Worm (Caenorhabditis elegans): ENCODE results near the gene C54H2.4.

C54H2.4 gene

DNA sequence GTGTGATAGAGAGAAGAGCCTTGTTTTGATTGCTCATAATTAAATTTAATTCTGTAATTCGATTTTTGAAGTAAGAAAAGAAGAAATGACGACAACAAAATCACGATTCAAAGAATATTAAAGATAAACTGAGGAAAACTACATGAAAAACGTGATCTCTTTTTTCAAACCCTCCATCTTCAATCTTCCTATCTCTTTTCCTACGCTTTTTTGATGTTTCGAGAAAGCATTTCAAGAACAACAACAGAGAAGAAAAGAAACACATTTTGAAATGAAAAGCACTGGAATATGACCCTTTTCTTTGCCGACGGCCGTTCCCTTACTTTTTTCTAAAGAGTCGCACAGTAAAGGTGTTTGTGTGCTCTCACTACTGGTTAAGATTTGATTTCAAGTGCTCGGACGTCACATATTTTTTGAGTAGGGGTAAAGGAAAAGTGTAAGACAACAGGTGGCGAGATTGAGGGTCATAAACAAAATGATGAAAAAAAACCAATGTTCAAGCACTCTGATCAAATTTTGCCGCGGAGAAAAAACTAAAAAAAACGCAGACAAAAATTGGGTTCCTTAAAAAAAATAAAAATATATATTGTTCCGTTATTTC lies 35.4 kb upstream of the C54H2.4 start, which contains the start of gene F13D11.3:
Gene F13D11.3 (minus strand): TSS at position 51 of the 601 bp plus-strand sequence.
- no peak for TF ChIP-seq mab-5 (tag; optimal IDR thresholded peaks at IDR 0.05)
- peak; percentile 77 for TF ChIP-seq hlh-1 (tag; optimal IDR thresholded peaks at IDR 0.05)

DNA sequence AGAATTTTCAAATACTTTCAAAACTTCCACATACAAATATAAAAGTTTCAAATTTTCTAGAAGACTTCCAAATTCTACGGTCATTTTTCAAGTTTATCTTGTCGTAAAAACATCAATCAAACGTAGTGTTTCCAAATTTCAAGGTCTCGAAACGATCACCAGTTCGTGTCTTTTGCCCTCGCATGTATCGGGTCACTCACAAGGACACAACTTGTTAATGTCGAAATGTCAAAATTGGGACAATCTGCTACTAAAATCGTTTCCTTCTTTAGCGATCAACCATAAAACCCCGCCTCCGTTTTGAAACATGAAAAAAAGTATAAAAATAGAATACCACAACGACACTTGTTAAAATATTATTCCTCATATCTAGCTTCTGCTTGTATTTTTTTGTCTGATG lies 32.9 kb upstream of the C54H2.4 start:
- TF ChIP-seq elt-3 (tag; optimal IDR thresholded peaks at IDR 0.05) (no peak), lin-32 (GFP tag; optimal IDR thresholded peaks at IDR 0.05) (no peak), blmp-1 (tag; optimal IDR thresholded peaks at IDR 0.05) (no peak), zip-8 (tag; optimal IDR thresholded peaks at IDR 0.05) (no peak), unc-39 (tag; optimal IDR thresholded peaks at IDR 0.05) (no peak), snpc-4 (tag; optimal IDR thresholded peaks at IDR 0.05) (no peak), sem-2 (GFP tag; optimal IDR thresholded peaks at IDR 0.05) (no peak), lin-13 (tag; optimal IDR thresholded peaks at IDR 0.05) (no peak), mls-2 (tag; optimal IDR thresholded peaks at IDR 0.05) (no peak), drap-1 (GFP tag; optimal IDR thresholded peaks at IDR 0.05) (no peak), tbx-8 (GFP tag; optimal IDR thresholded peaks at IDR 0.05) (no peak)

DNA sequence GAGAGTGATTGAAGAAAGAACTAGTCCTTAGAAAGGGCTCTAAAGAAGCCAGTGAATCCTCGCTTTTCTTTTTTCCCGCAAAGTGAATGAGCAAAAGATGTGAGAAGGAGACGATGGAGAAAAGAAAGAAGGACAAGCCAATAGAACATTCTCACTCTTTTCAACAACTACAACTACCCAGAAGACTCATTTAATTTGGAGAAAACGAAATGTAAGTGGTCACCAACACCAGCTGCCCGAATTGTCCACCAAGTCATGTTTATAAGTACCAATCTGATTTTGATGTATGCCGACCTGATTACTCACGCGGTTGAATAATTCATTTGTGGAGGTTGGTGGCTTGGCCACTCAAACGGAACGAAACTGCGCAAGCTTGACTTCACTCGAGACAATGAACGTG lies 32.0 kb upstream of the C54H2.4 start:
- TF ChIP-seq ces-1 (GFP tag; optimal IDR thresholded peaks at IDR 0.05) (peak; percentile 92), ceh-43 (GFP tag; optimal IDR thresholded peaks at IDR 0.05) (no peak), elt-3 (tag; optimal IDR thresholded peaks at IDR 0.05) (no peak)

DNA sequence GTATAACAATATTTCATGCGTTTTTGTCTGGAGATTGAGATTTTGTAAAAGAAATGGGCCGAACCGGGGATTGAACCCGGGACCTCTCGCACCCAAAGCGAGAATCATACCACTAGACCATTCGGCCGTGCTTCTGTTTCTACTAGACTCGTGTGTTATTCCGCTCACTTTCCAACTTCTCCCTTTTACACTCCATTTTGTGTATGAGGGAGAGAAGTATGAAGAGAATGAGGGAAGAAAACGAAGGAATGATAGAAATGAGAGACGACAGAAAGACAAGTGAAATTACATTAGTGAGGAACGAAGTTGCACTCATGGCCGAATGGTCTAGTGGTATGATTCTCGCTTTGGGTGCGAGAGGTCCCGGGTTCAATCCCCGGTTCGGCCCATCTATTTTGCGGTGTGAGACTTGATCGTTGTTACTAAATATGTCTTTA lies 30.6 kb upstream of the C54H2.4 start:
- TF ChIP-seq flh-1 (GFP tag; optimal IDR thresholded peaks at IDR 0.05) (peak; percentile 67), ces-1 (GFP tag; optimal IDR thresholded peaks at IDR 0.05) (peak; percentile 98), snpc-4 (tag; optimal IDR thresholded peaks at IDR 0.05) (no peak), ham-2 (GFP tag; optimal IDR thresholded peaks at IDR 0.05) (peak; percentile 83), ceh-83 (GFP tag; optimal IDR thresholded peaks at IDR 0.05) (peak; percentile 63), nhr-12 (tag; optimal IDR thresholded peaks at IDR 0.05) (peak; percentile 34), unc-39 (tag; optimal IDR thresholded peaks at IDR 0.05) (peak; percentile 28), lin-32 (GFP tag; optimal IDR thresholded peaks at IDR 0.05) (peak; percentile 87), nhr-237 (tag; optimal IDR thresholded peaks at IDR 0.05) (peak; percentile 86), nhr-28 (tag; optimal IDR thresholded peaks at IDR 0.05) (peak; percentile 72), ceh-43 (GFP tag; optimal IDR thresholded peaks at IDR 0.05) (peak; percentile 72), bed-3 (GFP tag; optimal IDR thresholded peaks at IDR 0.05) (peak; percentile 84), mep-1 (tag; optimal IDR thresholded peaks at IDR 0.05) (peak; percentile 49), unc-120 (tag; optimal IDR thresholded peaks at IDR 0.05; ENCODE audit: poor library complexity, severe bottlenecking) (peak; percentile 96), tbx-8 (GFP tag; optimal IDR thresholded peaks at IDR 0.05) (peak; percentile 84), nhr-76 (tag; optimal IDR thresholded peaks at IDR 0.05) (no peak), mab-5 (tag; optimal IDR thresholded peaks at IDR 0.05) (no peak), M03D4.4 (tag; optimal IDR thresholded peaks at IDR 0.05) (peak; percentile 91), sem-2 (GFP tag; optimal IDR thresholded peaks at IDR 0.05) (peak; percentile 66), hlh-1 (tag; optimal IDR thresholded peaks at IDR 0.05) (peak; percentile 65), lsy-2 (tag; optimal IDR thresholded peaks at IDR 0.05) (peak; percentile 50), unc-62 (GFP tag; optimal IDR thresholded peaks at IDR 0.05) (peak; percentile 78), ceh-39 (tag; optimal IDR thresholded peaks at IDR 0.05) (no peak), sptf-1 (tag; optimal IDR thresholded peaks at IDR 0.05) (peak; percentile 93), pha-4 (tag; optimal IDR thresholded peaks at IDR 0.05) (peak; percentile 33), nhr-2 (tag; optimal IDR thresholded peaks at IDR 0.05) (no peak), blmp-1 (tag; optimal IDR thresholded peaks at IDR 0.05) (no peak), lin-13 (tag; optimal IDR thresholded peaks at IDR 0.05) (peak; percentile 34), zip-8 (tag; optimal IDR thresholded peaks at IDR 0.05) (no peak), mls-2 (tag; optimal IDR thresholded peaks at IDR 0.05) (peak; percentile 89), drap-1 (GFP tag; optimal IDR thresholded peaks at IDR 0.05) (peak; percentile 95), elt-3 (tag; optimal IDR thresholded peaks at IDR 0.05) (peak; percentile 57), elt-1 (tag; optimal IDR thresholded peaks at IDR 0.05; ENCODE audit: borderline replicate concordance, insufficient read depth) (peak; percentile 23), ztf-11 (tag; optimal IDR thresholded peaks at IDR 0.05) (no peak), cnd-1 (tag; optimal IDR thresholded peaks at IDR 0.05) (peak; percentile 71)

Measured in whole organism, mixed stage, embryonic.